Fruit fly (Drosophila melanogaster): ENCODE results near the gene CG6282.

Gene CG6282

DNA sequence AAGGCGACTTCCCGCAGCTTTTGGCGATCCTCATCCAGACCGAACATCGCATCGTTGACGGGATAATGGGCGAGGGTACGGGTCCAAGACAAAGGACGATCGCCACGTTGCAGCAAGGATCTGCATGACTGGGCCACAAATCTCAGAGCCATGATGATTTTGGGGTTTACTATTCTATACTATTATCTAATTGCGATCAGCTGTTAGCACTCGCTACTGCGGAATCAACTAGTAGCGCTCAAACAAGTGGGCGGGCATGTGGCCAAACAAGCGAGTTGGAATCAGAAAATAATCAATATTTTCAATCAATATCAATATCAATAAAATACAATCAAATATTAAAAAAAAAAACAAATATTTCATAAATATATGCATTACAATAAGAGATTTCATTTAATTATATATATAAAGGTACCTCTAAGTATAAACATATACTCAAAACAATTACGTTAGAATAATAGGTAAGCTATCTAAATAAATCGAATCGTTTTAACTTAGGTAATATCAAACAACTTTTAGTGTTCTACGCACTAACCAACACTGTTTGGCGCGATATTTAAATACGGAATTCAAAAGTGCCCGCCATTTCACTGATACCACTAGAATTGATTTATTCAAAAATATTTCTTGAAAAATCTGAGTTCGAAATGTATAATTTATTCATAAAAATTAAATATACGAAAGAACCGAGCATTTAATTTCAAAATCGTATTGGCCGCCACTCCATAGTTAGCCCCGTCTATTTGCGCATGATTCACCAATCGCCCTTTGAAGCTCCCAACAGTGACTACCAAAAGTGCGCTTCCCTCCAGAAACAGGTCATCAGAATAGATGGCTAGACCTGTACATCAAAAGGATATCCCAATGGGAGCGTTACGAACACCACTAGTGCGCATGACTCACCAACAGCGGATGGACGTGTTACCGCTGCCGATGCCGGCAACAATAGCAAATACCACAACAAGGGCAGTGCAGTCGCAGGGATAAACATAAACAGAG, 28.3 kb upstream of the CG6282 start, which contains the start of the genes CG6638 and CG43078 (continued):
- TF ChIP-seq CG6689 (GFP tag; IDR thresholded peaks at IDR 0.05) (no peak), CG3281 (GFP tag; optimal IDR thresholded peaks at IDR 0.05) (no peak), CG12236 (GFP tag; optimal IDR thresholded peaks at IDR 0.05) (no peak), Hr39 (optimal IDR thresholded peaks at IDR 0.05) (no peak), NC2α (GFP tag; optimal IDR thresholded peaks at IDR 0.05) (no peak), lov (optimal IDR thresholded peaks at IDR 0.05) (no peak), lov (GFP tag; IDR thresholded peaks at IDR 0.05) (no peak), NFAT (GFP tag; IDR thresholded peaks at IDR 0.05) (no peak), CG10462 (GFP tag; optimal IDR thresholded peaks at IDR 0.05) (no peak), luna (GFP tag; optimal IDR thresholded peaks at IDR 0.05) (no peak), CG34376 (GFP tag; optimal IDR thresholded peaks at IDR 0.05) (no peak), Camta (GFP tag; optimal IDR thresholded peaks at IDR 0.05) (peak; percentile 6), CG13287 (GFP tag; IDR thresholded peaks at IDR 0.05; ENCODE audit: partially characterized antibody) (0 out of 2 replicates have a peak, but pooled peaks have one; percentile 9), Max (GFP tag; optimal IDR thresholded peaks at IDR 0.05) (no peak), CG6765 (GFP tag; optimal IDR thresholded peaks at IDR 0.05) (no peak), Antp (GFP tag; optimal IDR thresholded peaks at IDR 0.05) (no peak), CG11456 (GFP tag; IDR thresholded peaks at IDR 0.05) (no peak), ind (GFP tag; optimal IDR thresholded peaks at IDR 0.05) (no peak), lilli (GFP tag; optimal IDR thresholded peaks at IDR 0.05) (peak; percentile 38), Sry-δ (GFP tag; optimal IDR thresholded peaks at IDR 0.05) (peak; percentile 27), CG8089 (GFP tag; optimal IDR thresholded peaks at IDR 0.05) (no peak), CG9727 (GFP tag; optimal IDR thresholded peaks at IDR 0.05) (no peak), CG8765 (GFP tag; IDR thresholded peaks at IDR 0.05) (no peak), jigr1 (GFP tag; IDR thresholded peaks at IDR 0.05) (no peak), CG5953 (GFP tag; IDR thresholded peaks at IDR 0.05) (no peak), tin (GFP tag; optimal IDR thresholded peaks at IDR 0.05) (peak; percentile 4), CG10267 (tag; optimal IDR thresholded peaks at IDR 0.05) (peak; percentile 87), Hsf (GFP tag; optimal IDR thresholded peaks at IDR 0.05) (no peak), kah (GFP tag; optimal IDR thresholded peaks at IDR 0.05) (peak; percentile 96), CG14050 (GFP tag; IDR thresholded peaks at IDR 0.05) (no peak), CG31388 (GFP tag; optimal IDR thresholded peaks at IDR 0.05) (no peak), H15 (GFP tag; IDR thresholded peaks at IDR 0.05) (no peak), pan (optimal IDR thresholded peaks at IDR 0.05) (no peak), pan (GFP tag; optimal IDR thresholded peaks at IDR 0.05 in 1 of 2, IDR thresholded peaks at IDR 0.05 in 1 of 2) (no peak), peb (GFP tag; IDR thresholded peaks at IDR 0.05) (no peak), CG8388 (GFP tag; optimal IDR thresholded peaks at IDR 0.05) (peak; percentile 89), CG14014 (GFP tag; IDR thresholded peaks at IDR 0.05) (no peak), Xrp1 (GFP tag; IDR thresholded peaks at IDR 0.05) (no peak; the same call in 1 of the 2 replicates), sob (GFP tag; IDR thresholded peaks at IDR 0.05) (no peak), MESR4 (GFP tag; optimal IDR thresholded peaks at IDR 0.05) (peak; percentile 67), CG12155 (GFP tag; optimal IDR thresholded peaks at IDR 0.05) (peak; percentile 99), Deaf1 (tag; optimal IDR thresholded peaks at IDR 0.05) (no peak), CG42726 (GFP tag; IDR thresholded peaks at IDR 0.05; ENCODE audit: partially characterized antibody) (peak; percentile 17; the same call in 1 of the 2 replicates), CG2712 (tag; optimal IDR thresholded peaks at IDR 0.05) (peak; percentile 6), jing (GFP tag; optimal IDR thresholded peaks at IDR 0.05) (no peak), sd (tag; optimal IDR thresholded peaks at IDR 0.05) (no peak), Nf-YC (tag; optimal IDR thresholded peaks at IDR 0.05) (no peak), cad (GFP tag; optimal IDR thresholded peaks at IDR 0.05) (no peak), CG13123 (GFP tag; optimal IDR thresholded peaks at IDR 0.05) (no peak), Hmx (GFP tag; optimal IDR thresholded peaks at IDR 0.05) (no peak), CG1233 (GFP tag; optimal IDR thresholded peaks at IDR 0.05) (no peak)

All from whole organism, embryonic.